Worm (Caenorhabditis elegans) whole organism, L2 larva: Measurements from ENCODE around the gene srh-140.

Source experiments
- lin-13 ChIP-seq: fragments of 150-350 bp; optimal IDR thresholded peaks from 2 replicates; lab custom pipeline; 2014; ENCODE audit warnings: missing biosample characterization, missing genetic modification reagents, missing genetic modification characterization
- nhr-77 ChIP-seq: fragments of 150-350 bp; optimal IDR thresholded peaks from 2 replicates; lab custom pipeline; 2014; ENCODE audit warnings: missing biosample characterization, missing genetic modification characterization

DNA sequence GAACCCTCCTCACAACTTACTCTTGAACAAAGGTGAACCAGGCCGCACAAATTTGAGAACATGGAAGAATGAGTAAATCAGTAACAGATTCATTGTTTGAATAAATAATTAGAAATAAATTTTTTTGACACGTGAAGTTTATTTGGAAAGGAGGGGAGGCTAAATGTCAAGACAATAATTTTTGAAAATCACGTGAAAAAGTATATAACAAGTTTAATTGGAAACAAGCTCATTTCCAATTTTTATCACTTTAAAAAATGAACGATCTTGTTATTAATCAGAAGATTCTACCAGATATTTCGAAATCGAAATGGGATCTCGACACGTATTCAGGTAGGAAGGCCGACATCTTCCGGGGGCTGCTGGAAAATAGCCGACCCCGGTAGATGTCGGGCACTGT is 4.6 kb downstream of the srh-140 start, which contains the start of the genes irld-57 and sfxn-1.3:
- TF ChIP-seq lin-13 (GFP tag; lab: Kevin White, UChicago) (no peak), nhr-77 (tag; lab: Kevin White, UChicago) (no peak)
